Worm (Caenorhabditis elegans) whole organism, L4 larva: ENCODE data around the gene gpc-1.

Experiments used
- ama-1 ChIP-seq: fragments of 150-350 bp; optimal IDR thresholded peaks from 2 replicates; lab custom pipeline; 2014; ENCODE audit warnings: inconsistent platforms, mixed read lengths
- dpl-1 ChIP-seq: fragments of 150-350 bp; optimal IDR thresholded peaks from 2 replicates; lab custom pipeline; 2014; ENCODE audit warnings: missing biosample characterization, missing genetic modification reagents, missing genetic modification characterization
- nhr-237 ChIP-seq: sonication (generic microtip); optimal IDR thresholded peaks from 2 replicates; lab custom pipeline; 2017; ENCODE audit warnings: missing biosample characterization, missing genetic modification characterization
- nhr-28 ChIP-seq: fragments of 150-350 bp; optimal IDR thresholded peaks from 2 replicates; lab custom pipeline; 2014; ENCODE audit warnings: missing biosample characterization, missing genetic modification characterization
- zag-1 ChIP-seq: fragments of 150-350 bp; optimal IDR thresholded peaks from 2 replicates; lab custom pipeline; 2014; ENCODE audit warnings: missing biosample characterization, missing genetic modification characterization

ce11 chrX:12876795-12877530 lies 7.8 kb downstream of the gpc-1 start, which contains the start of gene bcat-1:
- TF ChIP-seq ama-1 (lab: Kevin White, UChicago) (no peak), nhr-237 (no peak), nhr-28 (peak; percentile 44), dpl-1 (GFP tag; lab: Kevin White, UChicago) (no peak), zag-1 (tag; lab: Kevin White, UChicago) (no peak)
